Worm (Caenorhabditis elegans) whole organism, L4/young adult: ENCODE data around the gene C11E4.6.
"Not testable (repeated sequence)": the region's sequence is repeated elsewhere in the genome, so short reads cannot be mapped to it uniquely, and the experiment has no call there.

ENCODE experiments used
- W03F9.2 ChIP-seq: fragments of 150-350 bp; optimal IDR thresholded peaks from 2 replicates; lab custom pipeline; 2014; ENCODE audit warnings: missing biosample characterization, missing genetic modification characterization
- dao-5 ChIP-seq: sonication (generic microtip); optimal IDR thresholded peaks from 2 replicates; lab custom pipeline; 2016; ENCODE audit warnings: missing genotype, missing genetic modification characterization, moderate library complexity, missing compliant biosample characterization
- him-1 ChIP-seq: sonication (generic microtip); optimal IDR thresholded peaks from 2 replicates; lab custom pipeline; 2016; ENCODE audit warnings: missing genotype, missing genetic modification reagents, missing genetic modification characterization, missing compliant biosample characterization

C11E4.6 gene

ce11 chrX:9616919-9617318 lies 6.6 kb downstream of the C11E4.6 start, which contains the start of gene C11E4.7:
Gene C11E4.7 (plus strand): TSS chrX:9617219.
- TF ChIP-seq dao-5 (tag; lab: Kevin White, UChicago): no peak

- TF ChIP-seq W03F9.2 (no peak), him-1 (tag; lab: Kevin White, UChicago) (no peak), dao-5 (tag; lab: Kevin White, UChicago) (no peak)
These were observed 9.8 kb downstream of the C11E4.6 start, which contains the start of gene C11E4.8 for ce11 chrX:9620136-9620535. Gene C11E4.8 (plus strand): TSS chrX:9620436.

ce11 chrX:9622609-9623008 lies 12.2 kb downstream of the C11E4.6 start:
- TF ChIP-seq him-1 (tag; lab: Kevin White, UChicago): no peak
- TF ChIP-seq dao-5 (tag; lab: Kevin White, UChicago): peak; percentile 71

- not testable (repeated sequence) for TF ChIP-seq dao-5 (tag; lab: Kevin White, UChicago); him-1 (tag; lab: Kevin White, UChicago); W03F9.2
These were observed 15.5 kb downstream of the C11E4.6 start, which contains the start of gene F34H10.1 for ce11 chrX:9625824-9626223. Gene F34H10.1 (plus strand): TSS chrX:9626124.

- no peak for TF ChIP-seq dao-5 (tag; lab: Kevin White, UChicago)
These were observed 19.2 kb downstream of the C11E4.6 start for ce11 chrX:9629552-9629951.

- no peak for TF ChIP-seq dao-5 (tag; lab: Kevin White, UChicago)
- no peak for TF ChIP-seq W03F9.2
- TF ChIP-seq him-1 (tag; lab: Kevin White, UChicago): no peak
These were observed 24.6 kb downstream of the C11E4.6 start, which contains the start of gene F34H10.3 for ce11 chrX:9634925-9635324. Gene F34H10.3 (minus strand): TSS chrX:9635025.

ce11 chrX:9635376-9635775 lies 25.0 kb downstream of the C11E4.6 start, which contains the start of gene F34H10.5:
Gene F34H10.5 (plus strand): TSS chrX:9635676.
- TF ChIP-seq him-1 (tag; lab: Kevin White, UChicago): no peak
- no peak for TF ChIP-seq W03F9.2
- TF ChIP-seq dao-5 (tag; lab: Kevin White, UChicago): no peak

ce11 chrX:9637137-9637536 lies 26.8 kb downstream of the C11E4.6 start:
- TF ChIP-seq him-1 (tag; lab: Kevin White, UChicago) (no peak), W03F9.2 (no peak), dao-5 (tag; lab: Kevin White, UChicago) (no peak)

ce11 chrX:9637700-9638099 lies 27.3 kb downstream of the C11E4.6 start:
- TF ChIP-seq dao-5 (tag; lab: Kevin White, UChicago) (no peak), him-1 (tag; lab: Kevin White, UChicago) (peak; percentile 34)

ce11 chrX:9638825-9639474 lies 28.6 kb downstream of the C11E4.6 start:
- TF ChIP-seq dao-5 (tag; lab: Kevin White, UChicago) (no peak), W03F9.2 (no peak)

- TF ChIP-seq him-1 (tag; lab: Kevin White, UChicago) (no peak), W03F9.2 (no peak), dao-5 (tag; lab: Kevin White, UChicago) (no peak)
These were observed 30.5 kb downstream of the C11E4.6 start for ce11 chrX:9640902-9641301.

- TF ChIP-seq W03F9.2 (no peak), dao-5 (tag; lab: Kevin White, UChicago) (no peak), him-1 (tag; lab: Kevin White, UChicago) (no peak)
These were observed 32.6 kb downstream of the C11E4.6 start for ce11 chrX:9642775-9643461.

ce11 chrX:9648098-9648574 lies 37.8 kb downstream of the C11E4.6 start, which contains the start of gene F34H10.4:
Gene F34H10.4 (plus strand): TSS chrX:9648524.
- no peak for TF ChIP-seq W03F9.2
- TF ChIP-seq him-1 (tag; lab: Kevin White, UChicago): no peak
- no peak for TF ChIP-seq dao-5 (tag; lab: Kevin White, UChicago)

- TF ChIP-seq him-1 (tag; lab: Kevin White, UChicago): no peak
- TF ChIP-seq dao-5 (tag; lab: Kevin White, UChicago): no peak
- no peak for TF ChIP-seq W03F9.2
These were observed 42.7 kb downstream of the C11E4.6 start, which contains the start of gene aex-2 for ce11 chrX:9653016-9653415. Gene aex-2 (minus strand): TSS chrX:9653116.
